Worm (Caenorhabditis elegans): Measurements from ENCODE around the gene abl-1.

ce11 chrX:10631873-10632272, 7.9 kb upstream of the abl-1 start:
- TF ChIP-seq nhr-76 (tag; optimal IDR thresholded peaks at IDR 0.05) (no peak), mes-2 (tag; optimal IDR thresholded peaks at IDR 0.05; ENCODE audit: poor library complexity, severe bottlenecking) (no peak), nhr-77 (tag; optimal IDR thresholded peaks at IDR 0.05) (no peak), snpc-4 (tag; optimal IDR thresholded peaks at IDR 0.05) (no peak), pqm-1 (tag; optimal IDR thresholded peaks at IDR 0.05) (no peak), lim-7 (GFP tag; IDR thresholded peaks at IDR 0.05) (no peak)

All from whole organism, L4 larva.